Worm (Caenorhabditis elegans) whole organism, L4 larva: Measurements from ENCODE around the gene uda-1.

Experiments used
- F10B5.3 ChIP-seq: sonication (generic microtip); optimal IDR thresholded peaks from 2 replicates; lab custom pipeline; 2016; ENCODE audit warnings: mild to moderate bottlenecking, missing genetic modification characterization, missing compliant biosample characterization
- F37D6.2 ChIP-seq: sonication (generic microtip); optimal IDR thresholded peaks from 2 replicates; lab custom pipeline; 2016; ENCODE audit warnings: mild to moderate bottlenecking, missing genetic modification characterization, missing compliant biosample characterization
- F49E8.2 ChIP-seq: sonication (generic microtip); optimal IDR thresholded peaks from 2 replicates; lab custom pipeline; 2016; ENCODE audit warnings: missing compliant biosample characterization, mild to moderate bottlenecking, missing genetic modification characterization, borderline replicate concordance
- T20F7.1 ChIP-seq: fragments of 200-800 bp; sonication (Bioruptor generic); optimal IDR thresholded peaks from 2 replicates; lab custom pipeline; 2018; ENCODE audit warnings: mild to moderate bottlenecking, missing genetic modification characterization, missing compliant biosample characterization
- T26A8.4 ChIP-seq: fragments of 200-800 bp; sonication (Bioruptor generic); IDR thresholded peaks from 2 replicates; pipeline ENCODE4 v1.3.6; 2022; ENCODE audit warnings: missing genetic modification characterization, missing compliant biosample characterization
- Y5F2A.4 ChIP-seq: fragments of 200-800 bp; sonication (Bioruptor generic); optimal IDR thresholded peaks from 2 replicates; lab custom pipeline; 2018; ENCODE audit warnings: mild to moderate bottlenecking, missing genetic modification characterization, missing compliant biosample characterization
- ZK546.5 ChIP-seq, 2 experiments: sonication (generic microtip); optimal IDR thresholded peaks; 2 replicates each; lab custom pipeline; 2017; ENCODE audit warnings: missing biosample characterization in 2 of 2, missing genetic modification characterization in 2 of 2
- aha-1 ChIP-seq: fragments of 150-350 bp; peaks from one replicate; lab custom pipeline; 2014; ENCODE audit warnings: missing biosample characterization, missing genetic modification characterization
- aly-2 ChIP-seq: sonication (generic microtip); optimal IDR thresholded peaks from 2 replicates; lab custom pipeline; 2018; ENCODE audit warnings: missing biosample characterization, missing genetic modification characterization
- arid-1 ChIP-seq: fragments of 200-800 bp; sonication (Bioruptor generic); conservative IDR thresholded peaks from 2 replicates; pipeline ENCODE4 v1.3.6; 2022; ENCODE audit warnings: missing genetic modification reagents, missing genetic modification characterization, missing compliant biosample characterization
- attf-4 ChIP-seq: sonication (generic microtip); optimal IDR thresholded peaks from 3 replicates; lab custom pipeline; 2017; ENCODE audit warnings: missing biosample characterization, missing genetic modification characterization
- ceh-20 ChIP-seq: fragments of 200-800 bp; sonication (Bioruptor generic); IDR thresholded peaks from 2 replicates; pipeline ENCODE4 v1.3.6; 2022; ENCODE audit warnings: missing genetic modification reagents, missing genetic modification characterization, missing compliant biosample characterization
- ceh-44 ChIP-seq: fragments of 200-800 bp; sonication (Bioruptor generic); IDR thresholded peaks from 2 replicates; pipeline ENCODE4 v1.3.6; 2022; ENCODE audit warnings: missing genetic modification reagents, missing genetic modification characterization, missing compliant biosample characterization
- ceh-62 ChIP-seq: sonication (generic microtip); optimal IDR thresholded peaks from 2 replicates; lab custom pipeline; 2017; ENCODE audit warnings: missing biosample characterization, missing genetic modification characterization
- cey-2 ChIP-seq: sonication (generic microtip); optimal IDR thresholded peaks from 3 replicates; lab custom pipeline; 2017; ENCODE audit warnings: missing genetic modification characterization, mild to moderate bottlenecking, missing compliant biosample characterization, antibody characterized with exemption, borderline replicate concordance; ENCODE audit not compliant: insufficient read depth
- daf-19 ChIP-seq: fragments of 200-800 bp; sonication (Bioruptor generic); conservative IDR thresholded peaks from 2 replicates; pipeline ENCODE4 v1.3.6; 2022; ENCODE audit warnings: missing genetic modification characterization, missing compliant biosample characterization
- dmd-6 ChIP-seq: fragments of 200-800 bp; sonication (Bioruptor generic); IDR thresholded peaks from 2 replicates; pipeline ENCODE4 v1.3.6; 2022; ENCODE audit warnings: missing genetic modification reagents, missing genetic modification characterization, missing compliant biosample characterization
- dpl-1 ChIP-seq: fragments of 150-350 bp; optimal IDR thresholded peaks from 2 replicates; lab custom pipeline; 2014; ENCODE audit warnings: missing biosample characterization, missing genetic modification reagents, missing genetic modification characterization
- duxl-1 ChIP-seq: sonication (generic microtip); optimal IDR thresholded peaks from 2 replicates; lab custom pipeline; 2016; ENCODE audit warnings: mild to moderate bottlenecking, missing genetic modification characterization, moderate library complexity, missing compliant biosample characterization; ENCODE audit not compliant: poor library complexity
- dve-1 ChIP-seq: sonication (generic microtip); optimal IDR thresholded peaks from 2 replicates; lab custom pipeline; 2017; ENCODE audit warnings: antibody characterized with exemption, mild to moderate bottlenecking, missing genetic modification characterization, missing compliant biosample characterization; ENCODE audit not compliant: insufficient read depth
- egl-27 ChIP-seq: sonication (generic microtip); optimal IDR thresholded peaks from 3 replicates; lab custom pipeline; 2017; ENCODE audit warnings: missing biosample characterization, missing genetic modification reagents, missing genetic modification characterization
- egl-43 ChIP-seq: fragments of 200-800 bp; sonication (Bioruptor generic); IDR thresholded peaks from 2 replicates; pipeline ENCODE4 v1.3.6; 2022; ENCODE audit warnings: missing genetic modification reagents, missing genetic modification characterization, missing compliant biosample characterization
- fkh-10 ChIP-seq: fragments of 150-350 bp; optimal IDR thresholded peaks from 2 replicates; lab custom pipeline; 2014; ENCODE audit warnings: missing biosample characterization, missing genetic modification reagents, missing genetic modification characterization
- gei-8 ChIP-seq: fragments of 200-800 bp; sonication (Bioruptor generic); optimal IDR thresholded peaks from 2 replicates; lab custom pipeline; 2018; ENCODE audit warnings: mild to moderate bottlenecking, missing genetic modification characterization, missing compliant biosample characterization
- hlh-11 ChIP-seq: fragments of 200-800 bp; sonication (Bioruptor generic); optimal IDR thresholded peaks from 2 replicates; lab custom pipeline; 2018; ENCODE audit warnings: mild to moderate bottlenecking, missing genetic modification characterization, missing compliant biosample characterization
- hmg-1.1 ChIP-seq: fragments of 200-800 bp; sonication (Bioruptor generic); IDR thresholded peaks from 2 replicates; pipeline ENCODE4 v1.3.6; 2022; ENCODE audit warnings: missing genetic modification reagents, missing genetic modification characterization, missing compliant biosample characterization
- lin-1 ChIP-seq: fragments of 200-800 bp; sonication (Bioruptor generic); IDR thresholded peaks from 2 replicates; pipeline ENCODE4 v1.3.6; 2022; ENCODE audit warnings: missing genetic modification reagents, missing genetic modification characterization, missing compliant biosample characterization
- lin-13 ChIP-seq: fragments of 150-350 bp; optimal IDR thresholded peaks from 2 replicates; lab custom pipeline; 2014; ENCODE audit warnings: missing biosample characterization, missing genetic modification reagents, missing genetic modification characterization
- lin-29 ChIP-seq: fragments of 200-800 bp; sonication (Bioruptor generic); IDR thresholded peaks from 2 replicates; pipeline ENCODE4 v1.3.6; 2022; ENCODE audit warnings: missing genetic modification reagents, missing genetic modification characterization, missing compliant biosample characterization
- lin-38 ChIP-seq: fragments of 200-800 bp; sonication (Bioruptor generic); IDR thresholded peaks from 2 replicates; pipeline ENCODE4 v1.3.6; 2022; ENCODE audit warnings: missing genetic modification reagents, missing genetic modification characterization, missing compliant biosample characterization
- lir-3 ChIP-seq: sonication (generic microtip); optimal IDR thresholded peaks from 2 replicates; lab custom pipeline; 2016; ENCODE audit warnings: mild to moderate bottlenecking, missing genetic modification characterization, missing compliant biosample characterization
- lsy-2 ChIP-seq, 2 experiments: fragments of 150-350 bp in 1 of 2; sonication (generic microtip) in 1 of 2; optimal IDR thresholded peaks; 2 replicates each; lab custom pipeline; 2014 to 2017; ENCODE audit warnings: missing biosample characterization in 2 of 2, missing genetic modification characterization in 2 of 2
- madf-5 ChIP-seq, 2 experiments: fragments of 200-800 bp; sonication (Bioruptor generic); IDR thresholded peaks; 2 replicates each; pipeline ENCODE4 v1.3.6; 2022; ENCODE audit warnings: missing compliant biosample characterization in 2 of 2, missing genetic modification characterization in 2 of 2
- mdt-29 ChIP-seq: fragments of 200-800 bp; sonication (Bioruptor generic); IDR thresholded peaks from 2 replicates; pipeline ENCODE4 v1.3.6; 2022; ENCODE audit warnings: missing genetic modification reagents, missing genetic modification characterization, missing compliant biosample characterization
- mep-1 ChIP-seq: fragments of 150-350 bp; sonication (generic microtip); optimal IDR thresholded peaks from 3 replicates; lab custom pipeline; 2014; ENCODE audit warnings: missing biosample characterization, missing genetic modification characterization
- mes-2 ChIP-seq: sonication (generic microtip); optimal IDR thresholded peaks from 2 replicates; lab custom pipeline; 2016; ENCODE audit warnings: missing genotype, mild to moderate bottlenecking, missing genetic modification characterization, missing compliant biosample characterization; ENCODE audit not compliant: poor library complexity, severe bottlenecking
- nhr-237 ChIP-seq: sonication (generic microtip); optimal IDR thresholded peaks from 2 replicates; lab custom pipeline; 2017; ENCODE audit warnings: missing biosample characterization, missing genetic modification characterization
- nhr-28 ChIP-seq: fragments of 150-350 bp; optimal IDR thresholded peaks from 2 replicates; lab custom pipeline; 2014; ENCODE audit warnings: missing biosample characterization, missing genetic modification characterization
- nhr-41 ChIP-seq: fragments of 200-800 bp; sonication (Bioruptor generic); IDR thresholded peaks from 2 replicates; pipeline ENCODE4 v1.3.6; 2022; ENCODE audit warnings: missing genetic modification reagents, missing genetic modification characterization, missing compliant biosample characterization
- nhr-48 ChIP-seq: sonication (generic microtip); optimal IDR thresholded peaks from 2 replicates; lab custom pipeline; 2016; ENCODE audit warnings: mild to moderate bottlenecking, missing genetic modification characterization, missing compliant biosample characterization
- nhr-6 ChIP-seq: fragments of 150-350 bp; optimal IDR thresholded peaks from 2 replicates; lab custom pipeline; 2014; ENCODE audit warnings: missing biosample characterization, missing genetic modification characterization
- pha-4 ChIP-seq, 2 experiments: fragments of 150-350 bp in 1 of 2; fragments of 200-800 bp in 1 of 2; sonication (Bioruptor generic) in 1 of 2; IDR thresholded peaks in 1 of 2; optimal IDR thresholded peaks in 1 of 2; 2 replicates each; pipeline versions ENCODE4 v1.3.6 to Lab custom; 2014 to 2022; ENCODE audit warnings: missing genetic modification characterization in 2 of 2, missing genetic modification reagents in 2 of 2, missing biosample characterization in 1 of 2, missing compliant biosample characterization in 1 of 2
- snpc-1.2 ChIP-seq: fragments of 200-800 bp; sonication (Bioruptor generic); IDR thresholded peaks from 2 replicates; pipeline ENCODE4 v1.3.6; 2022; ENCODE audit warnings: missing genetic modification reagents, missing genetic modification characterization, missing compliant biosample characterization
- tag-97 ChIP-seq: fragments of 200-800 bp; sonication (Bioruptor generic); IDR thresholded peaks from 2 replicates; pipeline ENCODE4 v1.3.6; 2022; ENCODE audit warnings: missing genetic modification characterization, missing compliant biosample characterization
- tra-1 ChIP-seq: fragments of 200-800 bp; sonication (Bioruptor generic); IDR thresholded peaks from 2 replicates; pipeline ENCODE4 v1.3.6; 2022; ENCODE audit warnings: missing genetic modification reagents, missing genetic modification characterization, missing compliant biosample characterization
- unc-130 ChIP-seq: sonication (generic microtip); optimal IDR thresholded peaks from 2 replicates; lab custom pipeline; 2016; ENCODE audit warnings: missing genetic modification reagents, missing genetic modification characterization, missing compliant biosample characterization
- zag-1 ChIP-seq: fragments of 150-350 bp; optimal IDR thresholded peaks from 2 replicates; lab custom pipeline; 2014; ENCODE audit warnings: missing biosample characterization, missing genetic modification characterization
- zfp-3 ChIP-seq: fragments of 200-800 bp; sonication (Bioruptor generic); conservative IDR thresholded peaks from 2 replicates; pipeline ENCODE4 v1.3.6; 2022; ENCODE audit warnings: missing genetic modification reagents, missing genetic modification characterization, missing compliant biosample characterization
- ztf-11 ChIP-seq: fragments of 150-350 bp; optimal IDR thresholded peaks from 2 replicates; lab custom pipeline; 2014; ENCODE audit warnings: missing biosample characterization, missing genetic modification characterization

The uda-1 gene

ce11 chrV:9983529-9983928 lies 21.0 kb upstream of the uda-1 start:
- peak; percentile 77 for TF ChIP-seq zfp-3 (GFP tag; lab: Robert Waterston, UW)
- TF ChIP-seq hlh-11: peak; percentile 22
- TF ChIP-seq fkh-10 (GFP tag; lab: Kevin White, UChicago): no peak
- peak; percentile 39 for TF ChIP-seq mep-1 (tag; lab: Kevin White, UChicago)
- no peak for TF ChIP-seq cey-2
- peak; percentile 49; the same call in 1 of the 2 replicates for TF ChIP-seq T26A8.4
- 0 out of 2 replicates have a peak, but pooled peaks have one; percentile 25 for TF ChIP-seq lin-1 (GFP tag; lab: Robert Waterston, UW)
- 0 out of 2 replicates have a peak, but pooled peaks have one; percentile 18 for TF ChIP-seq snpc-1.2 (GFP tag; lab: Robert Waterston, UW)
- TF ChIP-seq gei-8 (GFP tag; lab: Kevin White, UChicago): no peak
- TF ChIP-seq hmg-1.1: 0 out of 2 replicates have a peak, but pooled peaks have one; percentile 24
- TF ChIP-seq dve-1: peak; percentile 33
- TF ChIP-seq arid-1 (GFP tag; lab: Robert Waterston, UW): 0 out of 2 replicates have a peak, but pooled peaks have one; percentile 26
- TF ChIP-seq pha-4 (GFP tag; IDR thresholded peaks at IDR 0.05; lab: Robert Waterston, UW): 0 out of 2 replicates have a peak, but pooled peaks have one; percentile 30
- TF ChIP-seq pha-4 (tag; optimal IDR thresholded peaks at IDR 0.05; lab: Kevin White, UChicago): no peak
- TF ChIP-seq T20F7.1 (GFP tag; lab: Kevin White, UChicago): peak; percentile 69
- TF ChIP-seq tag-97: no peak
- TF ChIP-seq lin-38 (GFP tag; lab: Robert Waterston, UW): 0 out of 2 replicates have a peak, but pooled peaks have one; percentile 34
- TF ChIP-seq daf-19: 0 out of 2 replicates have a peak, but pooled peaks have one; percentile 24
- TF ChIP-seq aha-1 (tag; lab: Kevin White, UChicago): peak; percentile 40
- no peak for TF ChIP-seq ztf-11 (tag; lab: Kevin White, UChicago)
- TF ChIP-seq lir-3 (tag; lab: Kevin White, UChicago): no peak
- peak; percentile 15; the same call in 1 of the 2 replicates for TF ChIP-seq mdt-29
- TF ChIP-seq lin-29 (GFP tag; lab: Robert Waterston, UW): no peak
- TF ChIP-seq lsy-2 (tag; optimal IDR thresholded peaks at IDR 0.05; lab: Kevin White, UChicago): peak in 1 of 2 experiments; percentile 19
- TF ChIP-seq dmd-6 (GFP tag; lab: Robert Waterston, UW): peak; percentile 11; the same call in 1 of the 2 replicates
- TF ChIP-seq egl-43 (GFP tag; lab: Robert Waterston, UW): 0 out of 2 replicates have a peak, but pooled peaks have one; percentile 20
- TF ChIP-seq tra-1: 0 out of 2 replicates have a peak, but pooled peaks have one; percentile 57
- TF ChIP-seq, all 104 proteins: peak for 19

- TF ChIP-seq ceh-20: no peak
- TF ChIP-seq nhr-237 (tag; lab: Kevin White, UChicago): no peak
- TF ChIP-seq F49E8.2 (tag; lab: Kevin White, UChicago): no peak
- no peak for TF ChIP-seq zag-1
- no peak for TF ChIP-seq attf-4
- no peak for TF ChIP-seq egl-27 (tag; lab: Kevin White, UChicago)
- TF ChIP-seq egl-43 (GFP tag; lab: Robert Waterston, UW): no peak
- no peak for TF ChIP-seq lir-3 (tag; lab: Kevin White, UChicago)
- peak; percentile 2 for TF ChIP-seq nhr-6 (tag; lab: Kevin White, UChicago)
- no peak for TF ChIP-seq F10B5.3 (tag; lab: Kevin White, UChicago)
- TF ChIP-seq ZK546.5 (tag; optimal IDR thresholded peaks at IDR 0.05; lab: Kevin White, UChicago): no peak
- TF ChIP-seq duxl-1: no peak
- peak; percentile 98 for TF ChIP-seq nhr-28 (tag; lab: Kevin White, UChicago)
- no peak for TF ChIP-seq Y5F2A.4 (GFP tag; lab: Kevin White, UChicago)
- TF ChIP-seq nhr-41 (GFP tag; lab: Robert Waterston, UW): no peak
- TF ChIP-seq dpl-1 (GFP tag; lab: Kevin White, UChicago): no peak
- no peak for TF ChIP-seq madf-5 (GFP tag; IDR thresholded peaks at IDR 0.05; lab: Robert Waterston, UW)
- peak; percentile 16 for TF ChIP-seq lin-13
- no peak for TF ChIP-seq ztf-11 (tag; lab: Kevin White, UChicago)
- no peak for TF ChIP-seq F37D6.2
- TF ChIP-seq nhr-48 (tag; lab: Kevin White, UChicago): no peak
- no peak for TF ChIP-seq aly-2 (tag; lab: Kevin White, UChicago)
- TF ChIP-seq dmd-6 (GFP tag; lab: Robert Waterston, UW): peak; percentile 59
- TF ChIP-seq unc-130: no peak
- no peak for TF ChIP-seq ceh-62 (tag; lab: Kevin White, UChicago)
- TF ChIP-seq mes-2: peak; percentile 13
- no peak for TF ChIP-seq ceh-44 (GFP tag; lab: Robert Waterston, UW)
These were observed 19.7 kb upstream of the uda-1 start for ce11 chrV:9984821-9985220.
